Fruit fly (Drosophila melanogaster): ENCODE data around the gene CG3306.

- TF ChIP-seq Sin3A (optimal IDR thresholded peaks at IDR 0.05) (no peak), psq (optimal IDR thresholded peaks at IDR 0.05) (no peak), Myc (optimal IDR thresholded peaks at IDR 0.05) (no peak), insv (optimal IDR thresholded peaks at IDR 0.05) (no peak), h (optimal IDR thresholded peaks at IDR 0.05) (no peak), ttk (optimal IDR thresholded peaks at IDR 0.05) (no peak)
Observed at dm6 chr3L:9559040-9559439, 42.3 kb upstream of the CG3306 start.

Measured in Kc167 (cell line).